Worm (Caenorhabditis elegans) whole organism, L3 larva: ENCODE measurements around the gene cab-1.

Experiments
- ZK546.5 ChIP-seq: sonication (generic microtip); optimal IDR thresholded peaks from 2 replicates; lab custom pipeline; 2017; ENCODE audit warnings: missing biosample characterization, missing genetic modification characterization
- ama-1 ChIP-seq: fragments of 150-350 bp; optimal IDR thresholded peaks from 2 replicates; lab custom pipeline; 2018
- daf-12 ChIP-seq: fragments of 150-350 bp; optimal IDR thresholded peaks from 2 replicates; lab custom pipeline; 2014; ENCODE audit warnings: missing biosample characterization, missing genetic modification reagents, missing genetic modification characterization
- egl-27 ChIP-seq: sonication (generic microtip); optimal IDR thresholded peaks from 4 replicates; lab custom pipeline; 2017; ENCODE audit warnings: missing biosample characterization, missing genetic modification reagents, missing genetic modification characterization
- fkh-10 ChIP-seq: sonication (generic microtip); optimal IDR thresholded peaks from 2 replicates; lab custom pipeline; 2017; ENCODE audit warnings: missing biosample characterization, missing genetic modification reagents, missing genetic modification characterization
- jun-1 ChIP-seq: fragments of 150-350 bp; optimal IDR thresholded peaks from 2 replicates; lab custom pipeline; 2014; ENCODE audit warnings: missing biosample characterization, missing genetic modification reagents, missing genetic modification characterization
- nhr-12 ChIP-seq: fragments of 150-350 bp; optimal IDR thresholded peaks from 2 replicates; lab custom pipeline; 2014; ENCODE audit warnings: missing biosample characterization, missing genetic modification characterization
- nhr-23 ChIP-seq: fragments of 150-350 bp; optimal IDR thresholded peaks from 2 replicates; lab custom pipeline; 2014; ENCODE audit warnings: missing biosample characterization, missing genetic modification reagents, missing genetic modification characterization
- nhr-237 ChIP-seq: fragments of 150-350 bp; optimal IDR thresholded peaks from 2 replicates; lab custom pipeline; 2014; ENCODE audit warnings: missing biosample characterization, missing genetic modification characterization
- nhr-25 ChIP-seq: sonication (generic microtip); optimal IDR thresholded peaks from 2 replicates; lab custom pipeline; 2017; ENCODE audit warnings: missing biosample characterization, missing genetic modification characterization
- nhr-28 ChIP-seq: fragments of 150-350 bp; optimal IDR thresholded peaks from 2 replicates; lab custom pipeline; 2014; ENCODE audit warnings: missing biosample characterization, missing genetic modification characterization
- nhr-77 ChIP-seq: fragments of 150-350 bp; optimal IDR thresholded peaks from 2 replicates; lab custom pipeline; 2014; ENCODE audit warnings: missing biosample characterization, missing genetic modification characterization
- pha-4 ChIP-seq: fragments of 150-350 bp; optimal IDR thresholded peaks from 2 replicates; lab custom pipeline; 2014; ENCODE audit warnings: missing biosample characterization, missing genetic modification reagents, missing genetic modification characterization
- tbx-2 ChIP-seq: sonication (generic microtip); optimal IDR thresholded peaks from 2 replicates; lab custom pipeline; 2016; ENCODE audit warnings: mild to moderate bottlenecking, missing genetic modification characterization, missing compliant biosample characterization

DNA sequence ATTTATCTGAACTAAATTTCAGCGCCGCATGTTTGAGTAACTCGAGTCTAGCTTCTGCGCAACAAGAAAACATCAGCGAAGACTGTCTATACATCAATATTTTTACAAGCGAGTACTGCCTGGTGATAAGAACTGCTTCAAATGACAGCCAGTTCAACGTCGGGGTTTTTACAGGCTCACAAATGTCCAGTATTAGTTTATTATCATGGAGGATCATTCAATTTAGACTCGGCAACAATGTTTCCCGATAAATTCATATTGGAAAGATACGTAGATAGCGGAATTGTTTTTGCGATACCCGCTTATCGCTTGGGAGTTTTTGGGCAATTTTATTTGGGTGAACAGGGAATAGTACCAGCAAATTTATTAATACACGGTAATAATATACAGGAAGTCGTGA, 17.7 kb upstream of the cab-1 start:
- TF ChIP-seq jun-1 (tag; lab: Kevin White, UChicago) (no peak), nhr-28 (tag; lab: Kevin White, UChicago) (no peak), nhr-77 (tag; lab: Kevin White, UChicago) (no peak), ZK546.5 (no peak), nhr-23 (no peak), pha-4 (tag; lab: Kevin White, UChicago) (no peak), egl-27 (tag; lab: Kevin White, UChicago) (no peak), ama-1 (no peak), nhr-25 (tag; lab: Kevin White, UChicago) (no peak), fkh-10 (GFP tag; lab: Kevin White, UChicago) (no peak), daf-12 (tag; lab: Kevin White, UChicago) (no peak), nhr-237 (tag; lab: Kevin White, UChicago) (no peak), tbx-2 (tag; lab: Kevin White, UChicago) (no peak), nhr-12 (tag; lab: Kevin White, UChicago) (no peak)
